Worm (Caenorhabditis elegans): Measurements from ENCODE around the gene F17C11.26.
A peak's percentile ranks its signal among the peaks of the same experiment; 100 is the strongest.

Gene F17C11.26

DNA sequence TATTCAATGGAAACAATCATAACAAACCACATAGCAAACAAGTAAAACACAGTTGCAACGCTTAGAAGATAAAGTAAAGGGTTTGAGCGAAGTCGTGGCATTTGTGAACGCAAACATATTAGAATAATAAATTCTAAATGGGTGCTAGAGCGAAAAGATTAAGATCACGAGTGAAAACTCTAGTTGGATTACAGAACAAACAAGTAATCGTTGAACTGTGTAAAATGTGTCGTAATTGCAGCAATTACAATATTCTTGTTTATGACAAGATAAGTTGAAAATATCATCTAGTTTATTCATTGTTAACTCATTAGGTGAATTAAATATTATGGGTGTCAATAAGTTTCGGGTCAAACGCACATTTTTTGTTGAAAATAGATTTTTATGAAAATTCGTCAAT is 38.6 kb upstream of the F17C11.26 start, which contains the start of gene F32D8.8:
TSS of gene F32D8.8 (minus strand) at position 101 of the 400 bp plus-strand sequence.
- TF ChIP-seq ceh-43 (GFP tag; optimal IDR thresholded peaks at IDR 0.05) (no peak), nhr-237 (tag; optimal IDR thresholded peaks at IDR 0.05) (no peak), sptf-1 (tag; optimal IDR thresholded peaks at IDR 0.05) (no peak), unc-120 (tag; optimal IDR thresholded peaks at IDR 0.05; ENCODE audit: poor library complexity, severe bottlenecking) (no peak), pha-4 (tag; optimal IDR thresholded peaks at IDR 0.05) (no peak), elt-3 (tag; optimal IDR thresholded peaks at IDR 0.05) (no peak), hlh-1 (tag; optimal IDR thresholded peaks at IDR 0.05) (no peak), cnd-1 (tag; optimal IDR thresholded peaks at IDR 0.05) (no peak), ceh-39 (tag; optimal IDR thresholded peaks at IDR 0.05) (no peak), bed-3 (GFP tag; optimal IDR thresholded peaks at IDR 0.05) (no peak), flh-1 (GFP tag; optimal IDR thresholded peaks at IDR 0.05) (no peak), ces-1 (GFP tag; optimal IDR thresholded peaks at IDR 0.05) (no peak), lin-32 (GFP tag; optimal IDR thresholded peaks at IDR 0.05) (no peak), drap-1 (GFP tag; optimal IDR thresholded peaks at IDR 0.05) (no peak)

DNA sequence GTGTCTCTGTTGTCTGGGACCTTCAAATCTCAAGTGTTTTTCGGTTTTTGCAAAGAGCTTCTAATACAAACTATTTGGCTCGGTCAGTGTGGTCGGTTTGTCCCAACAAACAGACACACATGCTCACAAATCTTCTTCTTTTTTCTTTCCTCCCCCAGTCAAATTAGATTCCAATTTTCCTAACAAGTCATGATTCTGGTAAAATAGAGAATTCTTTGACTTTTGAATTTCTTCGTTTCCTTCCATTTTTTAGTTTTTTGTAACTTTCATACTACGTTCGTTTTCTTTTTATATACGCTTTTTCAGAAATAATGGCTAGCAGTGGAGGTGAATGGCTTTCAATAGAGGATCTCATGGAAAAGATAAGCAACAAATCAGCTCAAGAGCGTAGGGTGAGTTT is 37.5 kb upstream of the F17C11.26 start, which contains the start of gene F32D8.15:
TSS of gene F32D8.15 (plus strand) at position 301 of the 400 bp plus-strand sequence.
- TF ChIP-seq cnd-1 (tag; optimal IDR thresholded peaks at IDR 0.05) (no peak), lin-32 (GFP tag; optimal IDR thresholded peaks at IDR 0.05) (no peak), nhr-28 (tag; optimal IDR thresholded peaks at IDR 0.05) (no peak), hlh-1 (tag; optimal IDR thresholded peaks at IDR 0.05) (no peak), mab-5 (tag; optimal IDR thresholded peaks at IDR 0.05) (no peak), flh-1 (GFP tag; optimal IDR thresholded peaks at IDR 0.05) (no peak), snpc-4 (tag; optimal IDR thresholded peaks at IDR 0.05) (no peak), sem-2 (GFP tag; optimal IDR thresholded peaks at IDR 0.05) (no peak), ces-1 (GFP tag; optimal IDR thresholded peaks at IDR 0.05) (peak; percentile 48)

- TF ChIP-seq ces-1 (GFP tag; optimal IDR thresholded peaks at IDR 0.05) (peak; percentile 68), unc-120 (tag; optimal IDR thresholded peaks at IDR 0.05; ENCODE audit: poor library complexity, severe bottlenecking) (peak; percentile 6), pha-4 (tag; optimal IDR thresholded peaks at IDR 0.05) (no peak), unc-62 (GFP tag; optimal IDR thresholded peaks at IDR 0.05) (no peak)
Measured at ce11 chrV:10904795-10905194, 36.5 kb upstream of the F17C11.26 start.

DNA sequence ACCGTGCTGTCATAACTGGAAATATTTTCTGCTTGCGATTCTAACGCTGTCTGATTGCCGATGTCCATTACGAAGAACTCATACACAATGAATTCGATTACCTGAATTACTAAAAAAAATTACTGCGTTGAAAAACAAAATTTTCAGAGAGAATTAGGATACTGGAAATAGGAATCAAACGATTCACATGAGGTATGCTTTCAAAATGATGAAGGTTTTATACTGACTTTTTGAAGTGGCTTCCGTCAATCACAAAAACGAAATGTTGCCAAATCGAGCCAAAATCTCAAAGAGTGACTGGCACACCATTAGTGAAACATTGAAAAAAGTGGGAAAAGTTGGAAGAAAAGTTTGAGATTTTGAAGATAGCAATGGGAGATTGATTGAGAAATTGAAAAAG is 32.2 kb upstream of the F17C11.26 start, which contains the start of gene zzz-1:
TSS of gene zzz-1 (minus strand) at position 101 of the 400 bp plus-strand sequence.
- TF ChIP-seq nhr-28 (tag; optimal IDR thresholded peaks at IDR 0.05) (no peak), mls-2 (tag; optimal IDR thresholded peaks at IDR 0.05) (no peak), cnd-1 (tag; optimal IDR thresholded peaks at IDR 0.05) (no peak), unc-62 (GFP tag; optimal IDR thresholded peaks at IDR 0.05) (no peak), nhr-76 (tag; optimal IDR thresholded peaks at IDR 0.05) (no peak), lsy-2 (tag; optimal IDR thresholded peaks at IDR 0.05) (no peak), mab-5 (tag; optimal IDR thresholded peaks at IDR 0.05) (no peak), zip-8 (tag; optimal IDR thresholded peaks at IDR 0.05) (no peak), unc-120 (tag; optimal IDR thresholded peaks at IDR 0.05; ENCODE audit: poor library complexity, severe bottlenecking) (no peak), tbx-8 (GFP tag; optimal IDR thresholded peaks at IDR 0.05) (no peak)

DNA sequence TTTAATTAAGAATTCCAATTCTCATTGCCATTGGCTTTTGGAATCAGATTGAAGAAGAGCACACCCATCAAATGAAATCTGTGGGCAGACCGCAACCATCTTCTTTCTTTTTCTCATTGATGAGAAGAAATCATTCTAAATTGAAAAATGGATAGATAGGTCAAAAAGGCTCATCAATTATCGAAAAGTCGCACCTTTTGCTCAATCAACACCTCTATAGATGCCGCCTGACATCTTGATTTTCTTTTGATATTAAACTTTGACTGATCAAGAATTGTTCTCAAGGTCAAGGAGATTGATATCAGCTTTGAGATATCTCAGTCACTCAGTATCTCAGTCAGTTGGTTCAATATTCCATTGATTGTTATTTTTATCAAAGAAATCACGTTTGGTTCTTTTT is 31.3 kb upstream of the F17C11.26 start:
- TF ChIP-seq ceh-39 (tag; optimal IDR thresholded peaks at IDR 0.05) (no peak), ham-2 (GFP tag; optimal IDR thresholded peaks at IDR 0.05) (no peak), unc-39 (tag; optimal IDR thresholded peaks at IDR 0.05) (no peak), nhr-12 (tag; optimal IDR thresholded peaks at IDR 0.05) (no peak), lin-13 (tag; optimal IDR thresholded peaks at IDR 0.05) (no peak), ces-1 (GFP tag; optimal IDR thresholded peaks at IDR 0.05) (no peak), elt-1 (tag; optimal IDR thresholded peaks at IDR 0.05; ENCODE audit: borderline replicate concordance, insufficient read depth) (no peak), nhr-2 (tag; optimal IDR thresholded peaks at IDR 0.05) (no peak)

- TF ChIP-seq elt-1 (tag; optimal IDR thresholded peaks at IDR 0.05; ENCODE audit: borderline replicate concordance, insufficient read depth) (no peak), blmp-1 (tag; optimal IDR thresholded peaks at IDR 0.05) (no peak), unc-62 (GFP tag; optimal IDR thresholded peaks at IDR 0.05) (peak; percentile 81), ztf-11 (tag; optimal IDR thresholded peaks at IDR 0.05) (no peak), cnd-1 (tag; optimal IDR thresholded peaks at IDR 0.05) (no peak)
Measured at ce11 chrV:10915922-10916321, 25.3 kb upstream of the F17C11.26 start.
